Worm (Caenorhabditis elegans) whole organism, L1 larva: ENCODE measurements around the gene srx-85.
A peak's percentile ranks its signal among the peaks of the same experiment; 100 is the strongest.

Experiments
- C34B4.2 ChIP-seq: sonication (generic microtip); optimal IDR thresholded peaks from 2 replicates; lab custom pipeline; 2017; ENCODE audit warnings: mild to moderate bottlenecking, missing genetic modification characterization, missing compliant biosample characterization
- alr-1 ChIP-seq: fragments of 200-800 bp; sonication (Bioruptor generic); optimal IDR thresholded peaks from 2 replicates; lab custom pipeline; 2018; ENCODE audit warnings: borderline replicate concordance, mild to moderate bottlenecking, missing genetic modification characterization, missing compliant biosample characterization
- blmp-1 ChIP-seq: fragments of 150-350 bp; optimal IDR thresholded peaks from 2 replicates; lab custom pipeline; 2014; ENCODE audit warnings: missing biosample characterization, missing genetic modification characterization
- ceh-82 ChIP-seq, 3 experiments: fragments of 150-350 bp in 1 of 3; sonication (generic microtip) in 2 of 3; optimal IDR thresholded peaks; 2 replicates each; lab custom pipeline; 2014 to 2017; ENCODE audit warnings: missing biosample characterization in 3 of 3, missing genetic modification characterization in 3 of 3
- ceh-88 ChIP-seq: fragments of 200-800 bp; sonication (Bioruptor generic); IDR thresholded peaks from 2 replicates; pipeline ENCODE4 v1.3.6; 2022; ENCODE audit warnings: missing genetic modification characterization, missing compliant biosample characterization
- dpl-1 ChIP-seq, 3 experiments: fragments of 150-350 bp in 2 of 3; sonication (generic microtip) in 1 of 3; optimal IDR thresholded peaks; 2 replicates each; lab custom pipeline; 2014 to 2017; ENCODE audit warnings: missing biosample characterization in 3 of 3, missing genetic modification characterization in 3 of 3, missing genetic modification reagents in 3 of 3
- dsc-1 ChIP-seq: sonication (generic microtip); optimal IDR thresholded peaks from 2 replicates; lab custom pipeline; 2016; ENCODE audit warnings: mild to moderate bottlenecking, missing genetic modification characterization, missing compliant biosample characterization
- efl-1 ChIP-seq, 4 experiments: fragments of 150-350 bp; optimal IDR thresholded peaks in 3 of 4; peaks in 1 of 4; 1 replicate in 1 of 4; 2 replicates in 3 of 4; lab custom pipeline; 2014; ENCODE audit warnings: missing biosample characterization in 2 of 4, missing genetic modification characterization in 2 of 4, missing genetic modification reagents in 2 of 4
- egl-13 ChIP-seq: sonication (generic microtip); optimal IDR thresholded peaks from 2 replicates; lab custom pipeline; 2016; ENCODE audit warnings: missing genotype, missing genetic modification reagents, missing genetic modification characterization, missing compliant biosample characterization
- egl-27 ChIP-seq, 2 experiments: fragments of 150-350 bp in 1 of 2; sonication (generic microtip); optimal IDR thresholded peaks; 3 replicates each; lab custom pipeline; 2017 to 2018; ENCODE audit warnings: missing biosample characterization in 2 of 2, missing genetic modification characterization in 2 of 2, missing genetic modification reagents in 2 of 2
- elt-3 ChIP-seq, 6 experiments: fragments of 150-350 bp in 1 of 6; sonication (generic microtip); optimal IDR thresholded peaks; 2 replicates each; lab custom pipeline; 2017 to 2018; ENCODE audit warnings: missing biosample characterization in 6 of 6, missing genetic modification characterization in 6 of 6, inconsistent platforms in 1 of 6
- fkh-10 ChIP-seq: sonication (generic microtip); optimal IDR thresholded peaks from 2 replicates; lab custom pipeline; 2017; ENCODE audit warnings: missing biosample characterization, missing genetic modification reagents, missing genetic modification characterization
- hlh-17 ChIP-seq: fragments of 200-800 bp; sonication (Bioruptor generic); optimal IDR thresholded peaks from 2 replicates; lab custom pipeline; 2018; ENCODE audit warnings: missing genetic modification characterization, mild to moderate bottlenecking, missing compliant biosample characterization, moderate library complexity, borderline replicate concordance
- jun-1 ChIP-seq: fragments of 150-350 bp; optimal IDR thresholded peaks from 2 replicates; lab custom pipeline; 2014; ENCODE audit warnings: missing biosample characterization, missing genetic modification reagents, missing genetic modification characterization
- lin-13 ChIP-seq: fragments of 150-350 bp; optimal IDR thresholded peaks from 2 replicates; lab custom pipeline; 2014; ENCODE audit warnings: missing biosample characterization, missing genetic modification reagents, missing genetic modification characterization
- lin-14 ChIP-seq: fragments of 200-800 bp; sonication (Bioruptor generic); optimal IDR thresholded peaks from 2 replicates; lab custom pipeline; 2018; ENCODE audit warnings: mild to moderate bottlenecking, missing genetic modification characterization, moderate library complexity, missing compliant biosample characterization
- lin-15B ChIP-seq: fragments of 150-350 bp; sonication (generic microtip); optimal IDR thresholded peaks from 3 replicates; lab custom pipeline; 2014; ENCODE audit warnings: missing biosample characterization, missing genetic modification characterization
- lin-35 ChIP-seq, 2 experiments: fragments of 150-350 bp; optimal IDR thresholded peaks; 2 replicates each; lab custom pipeline; 2014; ENCODE audit warnings: missing biosample characterization in 2 of 2, missing genetic modification characterization in 2 of 2, missing genetic modification reagents in 2 of 2
- lin-39 ChIP-seq: fragments of 150-350 bp; optimal IDR thresholded peaks from 2 replicates; lab custom pipeline; 2014; ENCODE audit warnings: missing biosample characterization, missing genetic modification reagents, missing genetic modification characterization
- lsy-2 ChIP-seq, 2 experiments: fragments of 150-350 bp; optimal IDR thresholded peaks; 2 replicates each; lab custom pipeline; 2014; ENCODE audit warnings: missing biosample characterization in 2 of 2, missing genetic modification characterization in 2 of 2
- mep-1 ChIP-seq: fragments of 150-350 bp; optimal IDR thresholded peaks from 2 replicates; lab custom pipeline; 2014; ENCODE audit warnings: missing biosample characterization, missing genetic modification characterization
- nhr-11 ChIP-seq: fragments of 150-350 bp; optimal IDR thresholded peaks from 2 replicates; lab custom pipeline; 2014; ENCODE audit warnings: missing biosample characterization, missing genetic modification characterization
- nhr-20 ChIP-seq: sonication (generic microtip); optimal IDR thresholded peaks from 2 replicates; lab custom pipeline; 2016; ENCODE audit warnings: mild to moderate bottlenecking, missing genetic modification characterization, missing compliant biosample characterization
- nhr-237 ChIP-seq: fragments of 150-350 bp; optimal IDR thresholded peaks from 2 replicates; lab custom pipeline; 2014; ENCODE audit warnings: missing biosample characterization, missing genetic modification characterization
- nhr-28 ChIP-seq: fragments of 150-350 bp; optimal IDR thresholded peaks from 2 replicates; lab custom pipeline; 2014; ENCODE audit warnings: missing biosample characterization, missing genetic modification characterization
- nhr-47 ChIP-seq: sonication (generic microtip); optimal IDR thresholded peaks from 2 replicates; lab custom pipeline; 2016; ENCODE audit warnings: mild to moderate bottlenecking, missing genetic modification characterization, moderate library complexity, missing compliant biosample characterization
- nhr-71 ChIP-seq: sonication (generic microtip); optimal IDR thresholded peaks from 2 replicates; lab custom pipeline; 2016; ENCODE audit warnings: mild to moderate bottlenecking, missing genetic modification characterization, moderate library complexity, missing compliant biosample characterization
- nhr-76 ChIP-seq: sonication (generic microtip); optimal IDR thresholded peaks from 2 replicates; lab custom pipeline; 2017; ENCODE audit warnings: missing biosample characterization, missing genetic modification characterization
- nhr-77 ChIP-seq: fragments of 150-350 bp; optimal IDR thresholded peaks from 2 replicates; lab custom pipeline; 2014; ENCODE audit warnings: missing biosample characterization, missing genetic modification characterization
- nhr-84 ChIP-seq: sonication (generic microtip); optimal IDR thresholded peaks from 2 replicates; lab custom pipeline; 2017; ENCODE audit warnings: missing biosample characterization, missing genetic modification characterization
- nhr-85 ChIP-seq: sonication (generic microtip); peaks from one replicate; lab custom pipeline; 2016; ENCODE audit warnings: missing genetic modification characterization, inconsistent platforms, missing compliant biosample characterization
- pqm-1 ChIP-seq: sonication (generic microtip); optimal IDR thresholded peaks from 3 replicates; lab custom pipeline; 2017; ENCODE audit warnings: missing biosample characterization, missing genetic modification characterization
- rnt-1 ChIP-seq: sonication (generic microtip); optimal IDR thresholded peaks from 2 replicates; lab custom pipeline; 2016; ENCODE audit warnings: mild to moderate bottlenecking, missing genetic modification characterization, moderate library complexity, missing compliant biosample characterization
- skn-1 ChIP-seq: fragments of 150-350 bp; optimal IDR thresholded peaks from 2 replicates; lab custom pipeline; 2014; ENCODE audit warnings: missing biosample characterization, missing genetic modification characterization
- snpc-4 ChIP-seq: fragments of 150-350 bp; optimal IDR thresholded peaks from 2 replicates; lab custom pipeline; 2014; ENCODE audit warnings: missing biosample characterization, missing genetic modification characterization
- snu-23 ChIP-seq: sonication (generic microtip); optimal IDR thresholded peaks from 2 replicates; lab custom pipeline; 2016; ENCODE audit warnings: missing genetic modification characterization, missing compliant biosample characterization
- swsn-7 ChIP-seq: sonication (generic microtip); optimal IDR thresholded peaks from 2 replicates; lab custom pipeline; 2016; ENCODE audit warnings: missing genetic modification characterization, missing compliant biosample characterization
- tlp-1 ChIP-seq: fragments of 150-350 bp; optimal IDR thresholded peaks from 2 replicates; lab custom pipeline; 2014; ENCODE audit warnings: missing biosample characterization, missing genetic modification characterization
- unc-98 ChIP-seq: fragments of 200-800 bp; sonication (Bioruptor generic); IDR thresholded peaks from 2 replicates; pipeline ENCODE4 v1.3.6; 2022; ENCODE audit warnings: missing genetic modification characterization, missing compliant biosample characterization
- zip-4 ChIP-seq: fragments of 200-800 bp; sonication (Bioruptor generic); optimal IDR thresholded peaks from 2 replicates; lab custom pipeline; 2018; ENCODE audit warnings: mild to moderate bottlenecking, missing genetic modification characterization, moderate library complexity, missing compliant biosample characterization
- ztf-11 ChIP-seq, 2 experiments: sonication (generic microtip); optimal IDR thresholded peaks; 2 replicates each; lab custom pipeline; 2016 to 2017; ENCODE audit warnings: missing genetic modification characterization in 2 of 2, missing biosample characterization in 1 of 2, missing compliant biosample characterization in 1 of 2
- ztf-4 ChIP-seq: fragments of 150-350 bp; optimal IDR thresholded peaks from 2 replicates; lab custom pipeline; 2014; ENCODE audit warnings: missing biosample characterization, missing genetic modification characterization

srx-85 gene

ce11 chrV:11564573-11564972 is 12.1 kb downstream of the srx-85 start, which contains the start of gene srx-87:
srx-87 (plus strand) TSS chrV:11564873.
- TF ChIP-seq fkh-10 (GFP tag; lab: Kevin White, UChicago) (no peak), efl-1 (optimal IDR thresholded peaks at IDR 0.05; lab: Kevin White, UChicago) (no peak), efl-1 (GFP tag; optimal IDR thresholded peaks at IDR 0.05 in 1 of 2; lab: Kevin White, UChicago) (peak in 1 of 2 experiments; percentile 17), lsy-2 (tag; optimal IDR thresholded peaks at IDR 0.05; lab: Kevin White, UChicago) (no peak), zip-4 (GFP tag; lab: Kevin White, UChicago) (no peak), nhr-76 (tag; lab: Kevin White, UChicago) (no peak), pqm-1 (tag; lab: Kevin White, UChicago) (no peak)

DNA sequence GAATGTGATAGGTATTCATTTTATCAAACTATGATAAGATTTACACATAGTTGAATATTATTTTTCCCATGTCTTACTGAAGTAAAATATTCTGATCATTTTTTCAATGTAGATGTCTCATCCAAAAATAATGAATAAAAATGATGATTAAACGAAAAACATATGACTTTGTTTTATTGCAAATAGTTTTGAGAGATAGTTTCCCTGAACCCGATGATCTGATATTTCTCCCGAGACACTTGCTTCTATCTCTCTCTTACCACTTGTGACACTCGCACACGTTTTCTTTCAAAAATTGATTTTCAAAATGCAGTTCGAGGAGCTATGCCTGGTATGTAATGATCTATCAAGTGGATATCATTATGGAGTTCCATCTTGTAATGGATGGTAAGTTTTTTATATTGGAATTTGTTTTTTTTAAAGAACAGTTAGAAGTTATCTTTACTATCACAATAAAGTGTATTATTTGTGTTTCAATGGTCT is 17.7 kb downstream of the srx-85 start, which contains the start of the genes nhr-101 and pms-2:
Gene nhr-101, plus strand, starts transcription at position 308 of the 483 bp plus-strand sequence.
Gene pms-2, minus strand, starts transcription at position 433 of the 483 bp plus-strand sequence.
- no peak for TF ChIP-seq jun-1 (tag; lab: Kevin White, UChicago)
- TF ChIP-seq nhr-77, result no peak
- peak; percentile 61 for TF ChIP-seq lin-14
- peak in 1 of 2 experiments; percentile 19 for TF ChIP-seq lin-35 (GFP tag; optimal IDR thresholded peaks at IDR 0.05; lab: Kevin White, UChicago)
- TF ChIP-seq egl-27 (tag; optimal IDR thresholded peaks at IDR 0.05; lab: Kevin White, UChicago), result no peak
- TF ChIP-seq lin-13 (GFP tag; lab: Kevin White, UChicago), result no peak
- TF ChIP-seq ztf-4 (tag; lab: Kevin White, UChicago), result no peak
- peak; percentile 50 for TF ChIP-seq snu-23 (GFP tag; lab: Kevin White, UChicago)
- no peak for TF ChIP-seq lin-39
- TF ChIP-seq ztf-11 (tag; optimal IDR thresholded peaks at IDR 0.05; lab: Kevin White, UChicago), result no peak
- no peak for TF ChIP-seq lin-15B (tag; lab: Kevin White, UChicago)
- TF ChIP-seq ceh-88, result no peak
- peak in 1 of 6 experiments; percentile 24 for TF ChIP-seq elt-3 (tag; optimal IDR thresholded peaks at IDR 0.05; lab: Kevin White, UChicago)
- no peak for TF ChIP-seq nhr-47 (tag; lab: Kevin White, UChicago)
- no peak for TF ChIP-seq hlh-17 (GFP tag; lab: Kevin White, UChicago)
- peak; percentile 76 for TF ChIP-seq skn-1 (tag; lab: Kevin White, UChicago)
- peak; percentile 51 for TF ChIP-seq nhr-20 (tag; lab: Kevin White, UChicago)
- TF ChIP-seq tlp-1 (tag; lab: Kevin White, UChicago), result no peak
- TF ChIP-seq rnt-1, result peak; percentile 4
- TF ChIP-seq unc-98 (GFP tag; lab: Robert Waterston, UW), result no peak
- TF ChIP-seq nhr-71, result peak; percentile 73
- peak; percentile 38 for TF ChIP-seq blmp-1
- TF ChIP-seq alr-1 (tag; lab: Kevin White, UChicago), result no peak
- TF ChIP-seq fkh-10 (GFP tag; lab: Kevin White, UChicago), result no peak
- peak; percentile 76 for TF ChIP-seq nhr-85
- TF ChIP-seq ceh-82 (tag; optimal IDR thresholded peaks at IDR 0.05; lab: Kevin White, UChicago), result no peak
- no peak for TF ChIP-seq egl-13 (tag; lab: Kevin White, UChicago)
- peak; percentile 73 for TF ChIP-seq dsc-1
- TF ChIP-seq dpl-1 (GFP tag; optimal IDR thresholded peaks at IDR 0.05; lab: Kevin White, UChicago), result peak in 2 of 3 experiments; percentile 6 to 14
- peak; percentile 13 for TF ChIP-seq mep-1
- TF ChIP-seq nhr-28, result no peak
- no peak for TF ChIP-seq swsn-7
- no peak for TF ChIP-seq nhr-84
- TF ChIP-seq C34B4.2 (tag; lab: Kevin White, UChicago), result no peak
- TF ChIP-seq nhr-11 (tag; lab: Kevin White, UChicago), result no peak
- TF ChIP-seq snpc-4 (tag; lab: Kevin White, UChicago), result no peak
- TF ChIP-seq nhr-237 (tag; lab: Kevin White, UChicago), result no peak
- TF ChIP-seq efl-1 (optimal IDR thresholded peaks at IDR 0.05; lab: Kevin White, UChicago), result no peak
- TF ChIP-seq efl-1 (GFP tag; optimal IDR thresholded peaks at IDR 0.05 in 1 of 2; lab: Kevin White, UChicago), result peak in 1 of 2 experiments; percentile 87
- no peak for TF ChIP-seq nhr-76 (tag; lab: Kevin White, UChicago)
